Worm (Caenorhabditis elegans) whole organism, L4 larva: ENCODE data around the gene ctsa-4.1.

Experiments
- ama-1 ChIP-seq: fragments of 150-350 bp; optimal IDR thresholded peaks from 2 replicates; lab custom pipeline; 2014; ENCODE audit warnings: inconsistent platforms, mixed read lengths
- egl-27 ChIP-seq: sonication (generic microtip); optimal IDR thresholded peaks from 3 replicates; lab custom pipeline; 2017; ENCODE audit warnings: missing biosample characterization, missing genetic modification reagents, missing genetic modification characterization
- zip-11 ChIP-seq: fragments of 200-800 bp; sonication (Bioruptor generic); IDR thresholded peaks from 2 replicates; pipeline ENCODE4 v1.3.6; 2022; ENCODE audit warnings: missing genetic modification characterization, missing compliant biosample characterization
- ztf-11 ChIP-seq: fragments of 150-350 bp; optimal IDR thresholded peaks from 2 replicates; lab custom pipeline; 2014; ENCODE audit warnings: missing biosample characterization, missing genetic modification characterization

DNA sequence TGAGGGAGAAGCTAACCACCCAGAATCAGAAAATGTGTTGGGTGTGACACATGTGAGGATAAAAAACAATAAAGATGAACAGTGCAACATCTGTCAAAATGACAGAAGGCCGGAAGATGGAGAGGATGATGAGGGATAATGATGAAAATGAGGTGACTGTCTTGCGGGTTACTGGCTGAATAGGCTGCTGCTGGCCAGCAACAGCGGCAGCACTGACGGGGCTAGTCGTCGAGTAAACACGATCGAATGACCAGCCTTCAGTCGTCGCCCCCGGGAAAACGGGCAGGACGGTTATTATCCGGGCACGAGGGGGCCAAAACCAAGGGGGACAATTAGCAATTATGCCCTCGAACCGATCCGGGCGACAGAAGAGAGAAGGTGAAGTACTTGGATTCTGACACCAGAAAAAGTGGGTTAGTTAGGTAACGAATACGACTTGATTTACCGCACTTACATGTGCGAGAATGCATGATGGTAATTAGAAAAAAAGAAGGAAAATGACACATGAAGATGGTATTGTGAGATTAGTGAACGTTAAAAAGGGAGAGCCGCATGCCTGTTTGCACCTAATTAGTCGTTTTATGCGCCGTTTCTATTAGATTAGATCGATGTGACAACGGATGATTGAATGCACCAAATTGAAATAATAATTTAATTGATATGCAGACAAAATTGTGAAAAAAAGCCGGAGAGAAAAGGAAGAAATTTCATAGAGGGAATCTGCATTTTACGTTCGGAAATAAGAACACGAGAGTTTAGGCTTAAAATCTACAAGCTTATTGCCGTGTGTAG, 45.1 kb downstream of the ctsa-4.1 start:
- TF ChIP-seq ztf-11: no peak
- TF ChIP-seq zip-11 (GFP tag; lab: Robert Waterston, UW): no peak
- no peak for TF ChIP-seq ama-1 (lab: Kevin White, UChicago)
- TF ChIP-seq egl-27: no peak
